Worm (Caenorhabditis elegans): ENCODE measurements around the gene clec-151.

DNA sequence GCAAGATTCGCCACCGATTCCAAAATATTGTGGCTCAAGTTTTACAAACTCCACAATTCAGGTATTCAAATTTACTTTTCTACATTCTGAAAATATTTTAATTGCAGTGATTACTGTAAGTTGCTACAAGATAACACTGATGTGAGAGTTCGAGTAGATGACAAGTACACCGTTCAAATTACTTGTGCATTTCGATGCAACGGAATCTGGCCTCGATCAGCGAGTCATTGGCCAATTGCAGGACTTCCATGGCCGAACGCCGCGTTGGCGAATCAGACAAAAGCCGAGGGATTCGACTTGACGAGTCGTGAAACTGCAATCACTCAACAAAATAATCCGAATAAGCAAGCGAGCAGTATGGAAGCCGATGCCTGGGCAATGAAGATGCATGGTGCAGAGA, 27.0 kb upstream of the clec-151 start:
- no peak for TF ChIP-seq nhr-77 (tag; optimal IDR thresholded peaks at IDR 0.05)
- no peak for TF ChIP-seq fos-1 (tag; optimal IDR thresholded peaks at IDR 0.05)
- no peak for TF ChIP-seq nhr-237 (tag; optimal IDR thresholded peaks at IDR 0.05)
- TF ChIP-seq skn-1 (tag; optimal IDR thresholded peaks at IDR 0.05), result no peak
- no peak for TF ChIP-seq zag-1 (tag; optimal IDR thresholded peaks at IDR 0.05)
- TF ChIP-seq nhr-12 (tag; optimal IDR thresholded peaks at IDR 0.05), result no peak
- no peak for TF ChIP-seq lin-13 (GFP tag; optimal IDR thresholded peaks at IDR 0.05)
- no peak for TF ChIP-seq peb-1 (tag; optimal IDR thresholded peaks at IDR 0.05)
- no peak for TF ChIP-seq nhr-11 (tag; optimal IDR thresholded peaks at IDR 0.05)
- TF ChIP-seq elt-3 (tag; optimal IDR thresholded peaks at IDR 0.05), result no peak
- TF ChIP-seq nhr-6 (tag; optimal IDR thresholded peaks at IDR 0.05), result no peak

All from whole organism, L2 larva.